Worm (Caenorhabditis elegans): Measurements from ENCODE around the gene T05A8.7.

- TF ChIP-seq unc-39 (tag; optimal IDR thresholded peaks at IDR 0.05) = no peak
- no peak for TF ChIP-seq ceh-43 (GFP tag; optimal IDR thresholded peaks at IDR 0.05)
- TF ChIP-seq nhr-76 (tag; optimal IDR thresholded peaks at IDR 0.05) = no peak
- no peak for TF ChIP-seq mab-5 (tag; optimal IDR thresholded peaks at IDR 0.05)
- no peak for TF ChIP-seq nhr-28 (tag; optimal IDR thresholded peaks at IDR 0.05)
- TF ChIP-seq lin-32 (GFP tag; optimal IDR thresholded peaks at IDR 0.05) = no peak
These were observed 44.9 kb upstream of the T05A8.7 start, which contains the start of the genes F08D12.12 and srpa-72 for ce11 chrII:2787031-2787512.

Data from whole organism, mixed stage, embryonic.